Worm (Caenorhabditis elegans): Measurements from ENCODE around the gene bud-13.

Gene bud-13

ce11 chrIII:8980892-8981291 lies 13.4 kb upstream of the bud-13 start:
- TF ChIP-seq set-16 (GFP tag; IDR thresholded peaks at IDR 0.05) (no peak), aha-1 (tag) (peak; percentile 84), unc-62 (GFP tag; optimal IDR thresholded peaks at IDR 0.05 in 1 of 2) (peak in 1 of 2 experiments; percentile 91), unc-62 (tag; optimal IDR thresholded peaks at IDR 0.05) (no peak)

- TF ChIP-seq hlh-30 (tag; optimal IDR thresholded peaks at IDR 0.05; ENCODE audit: insufficient read depth) (peak; percentile 29), lim-7 (GFP tag; IDR thresholded peaks at IDR 0.05) (0 out of 2 replicates have a peak, but pooled peaks have one; percentile 5), duxl-1 (tag; optimal IDR thresholded peaks at IDR 0.05; ENCODE audit: poor library complexity) (peak; percentile 23), nhr-76 (tag; optimal IDR thresholded peaks at IDR 0.05) (no peak), lsy-2 (tag; optimal IDR thresholded peaks at IDR 0.05) (peak in 1 of 2 experiments; percentile 32), dmd-9 (GFP tag; IDR thresholded peaks at IDR 0.05) (peak; percentile 27; the same call in 1 of the 2 replicates), D1046.2 (GFP tag; IDR thresholded peaks at IDR 0.05) (no peak), mdt-29 (GFP tag; IDR thresholded peaks at IDR 0.05) (0 out of 2 replicates have a peak, but pooled peaks have one; percentile 36), dmd-6 (GFP tag; IDR thresholded peaks at IDR 0.05) (0 out of 2 replicates have a peak, but pooled peaks have one; percentile 26), hlh-11 (tag; optimal IDR thresholded peaks at IDR 0.05) (peak; percentile 29), hmg-1.1 (GFP tag; IDR thresholded peaks at IDR 0.05) (0 out of 2 replicates have a peak, but pooled peaks have one; percentile 35), Y75B8A.6 (GFP tag; IDR thresholded peaks at IDR 0.05) (0 out of 2 replicates have a peak, but pooled peaks have one; percentile 2), dve-1 (tag; optimal IDR thresholded peaks at IDR 0.05; ENCODE audit: insufficient read depth) (peak; percentile 32), unc-62 (GFP tag; optimal IDR thresholded peaks at IDR 0.05 in 1 of 2) (peak in 1 of 2 experiments; percentile 82), unc-62 (tag; optimal IDR thresholded peaks at IDR 0.05) (no peak), nhr-102 (tag; optimal IDR thresholded peaks at IDR 0.05) (no peak), fkh-10 (GFP tag; optimal IDR thresholded peaks at IDR 0.05) (no peak), spr-3 (GFP tag; optimal IDR thresholded peaks at IDR 0.05) (peak; percentile 19), ceh-20 (GFP tag; IDR thresholded peaks at IDR 0.05) (0 out of 2 replicates have a peak, but pooled peaks have one; percentile 28), saeg-2 (GFP tag; IDR thresholded peaks at IDR 0.05) (peak; percentile 53; the same call in 1 of the 2 replicates), snpc-1.2 (GFP tag; IDR thresholded peaks at IDR 0.05) (no peak), aha-1 (tag) (peak; percentile 58)
These were observed 11.2 kb upstream of the bud-13 start for ce11 chrIII:8978512-8979352.

- TF ChIP-seq saeg-2 (GFP tag; IDR thresholded peaks at IDR 0.05) = no peak
- peak; percentile 87 for TF ChIP-seq zfp-3 (GFP tag; conservative IDR thresholded peaks at IDR 0.05)
- TF ChIP-seq nhr-77 (tag; optimal IDR thresholded peaks at IDR 0.05) = no peak
- TF ChIP-seq pha-4 (GFP tag; IDR thresholded peaks at IDR 0.05) = peak; percentile 33; the same call in 1 of the 2 replicates
- TF ChIP-seq pha-4 (tag; optimal IDR thresholded peaks at IDR 0.05) = no peak
- peak; percentile 17 for TF ChIP-seq dve-1 (tag; optimal IDR thresholded peaks at IDR 0.05; ENCODE audit: insufficient read depth)
- no peak for TF ChIP-seq nhr-42 (GFP tag; IDR thresholded peaks at IDR 0.05)
- no peak for TF ChIP-seq nhr-28 (tag; optimal IDR thresholded peaks at IDR 0.05)
- TF ChIP-seq nhr-237 (tag; optimal IDR thresholded peaks at IDR 0.05) = no peak
- peak; percentile 37; the same call in 1 of the 2 replicates for TF ChIP-seq T26A8.4 (GFP tag; IDR thresholded peaks at IDR 0.05)
- TF ChIP-seq F49E8.2 (tag; optimal IDR thresholded peaks at IDR 0.05; ENCODE audit: borderline replicate concordance) = no peak
- TF ChIP-seq madf-9 (GFP tag; conservative IDR thresholded peaks at IDR 0.05) = 0 out of 2 replicates have a peak, but pooled peaks have one; percentile 35
- no peak for TF ChIP-seq lin-1 (GFP tag; IDR thresholded peaks at IDR 0.05)
- no peak for TF ChIP-seq attf-4 (tag; optimal IDR thresholded peaks at IDR 0.05)
- TF ChIP-seq spr-1 (tag; optimal IDR thresholded peaks at IDR 0.05) = peak; percentile 50
- TF ChIP-seq mep-1 (tag; optimal IDR thresholded peaks at IDR 0.05) = peak; percentile 57
- peak; percentile 40 for TF ChIP-seq nhr-102 (tag; optimal IDR thresholded peaks at IDR 0.05)
- no peak for TF ChIP-seq mdl-1 (tag; optimal IDR thresholded peaks at IDR 0.05)
- no peak for TF ChIP-seq F10B5.3 (tag; optimal IDR thresholded peaks at IDR 0.05)
- TF ChIP-seq daf-19 (GFP tag; conservative IDR thresholded peaks at IDR 0.05) = no peak
- TF ChIP-seq zag-1 (tag; optimal IDR thresholded peaks at IDR 0.05) = no peak
- TF ChIP-seq mes-2 (tag; optimal IDR thresholded peaks at IDR 0.05; ENCODE audit: poor library complexity, severe bottlenecking) = no peak
- peak; percentile 22; the same call in 1 of the 2 replicates for TF ChIP-seq ctbp-1 (GFP tag; IDR thresholded peaks at IDR 0.05)
- TF ChIP-seq dmd-6 (GFP tag; IDR thresholded peaks at IDR 0.05) = no peak
- no peak for TF ChIP-seq ceh-28 (tag; optimal IDR thresholded peaks at IDR 0.05)
- TF ChIP-seq T20F7.1 (GFP tag; optimal IDR thresholded peaks at IDR 0.05) = no peak
These were observed 7.3 kb upstream of the bud-13 start for ce11 chrIII:8974835-8975234.

Measured in whole organism, L4 larva.